Fruit fly (Drosophila melanogaster) whole organism, pupa: ENCODE measurements around the gene SNRPG.

ENCODE experiments used
- CG12605 ChIP-seq: fragments of 200-800 bp; sonication (Bioruptor generic); IDR thresholded peaks from 2 replicates; pipeline ENCODE4 v1.3.6; 2022; ENCODE audit warnings: missing biosample characterization, missing genetic modification characterization
- CG17806 ChIP-seq: fragments of 200-800 bp; sonication (Bioruptor generic); optimal IDR thresholded peaks from 2 replicates; lab custom pipeline; 2018; ENCODE audit warnings: missing biosample characterization, mild to moderate bottlenecking, missing genetic modification characterization, moderate library complexity
- CG8301 ChIP-seq: fragments of 200-800 bp; sonication (Bioruptor generic); optimal IDR thresholded peaks from 2 replicates; lab custom pipeline; 2018; ENCODE audit warnings: missing biosample characterization, mild to moderate bottlenecking, missing genetic modification characterization
- Pif1A ChIP-seq: fragments of 200-800 bp; sonication (Bioruptor generic); optimal IDR thresholded peaks from 3 replicates; lab custom pipeline; 2016; ENCODE audit warnings: missing biosample characterization, missing genetic modification characterization

dm6 chrX:16647737-16648434, 7.7 kb upstream of the SNRPG start:
- TF ChIP-seq CG8301 (tag; lab: Kevin White, UChicago) (no peak), Pif1A (no peak), CG17806 (tag; lab: Kevin White, UChicago) (no peak), CG12605 (GFP tag; lab: Robert Waterston, UW) (peak; percentile 17; the same call in 1 of the 2 replicates)
